Fruit fly (Drosophila melanogaster) whole organism, prepupa: ENCODE data around the gene CG33510.

Experiments used
- CG10631 ChIP-seq: fragments of 200-800 bp; sonication (Bioruptor generic); optimal IDR thresholded peaks from 2 replicates; lab custom pipeline; 2016; ENCODE audit warnings: missing biosample characterization, missing genetic modification characterization
- CG10669 ChIP-seq: fragments of 200-800 bp; sonication (Bioruptor generic); optimal IDR thresholded peaks from 3 replicates; lab custom pipeline; 2018; ENCODE audit warnings: missing biosample characterization, mild to moderate bottlenecking, missing genetic modification characterization, moderate library complexity
- CG11294 ChIP-seq: fragments of 200-800 bp; sonication (Bioruptor generic); IDR thresholded peaks from 2 replicates; pipeline ENCODE4 v1.3.6; 2022; ENCODE audit warnings: missing biosample characterization, missing genetic modification characterization
- CG11762 ChIP-seq: fragments of 200-800 bp; sonication (Bioruptor generic); optimal IDR thresholded peaks from 3 replicates; lab custom pipeline; 2016; ENCODE audit warnings: missing biosample characterization, missing genetic modification characterization; ENCODE audit not compliant: insufficient read depth
- CG15336 ChIP-seq: fragments of 200-800 bp; sonication (Bioruptor generic); IDR thresholded peaks from 2 replicates; pipeline ENCODE4 v1.3.6; 2022; ENCODE audit warnings: missing biosample characterization, missing genetic modification characterization
- CG1621 ChIP-seq: fragments of 200-800 bp; sonication (Bioruptor generic); optimal IDR thresholded peaks from 3 replicates; lab custom pipeline; 2018; ENCODE audit warnings: missing biosample characterization, mild to moderate bottlenecking, missing genetic modification characterization
- CG16779 ChIP-seq: fragments of 200-800 bp; sonication (Bioruptor generic); optimal IDR thresholded peaks from 3 replicates; lab custom pipeline; 2017; ENCODE audit warnings: missing biosample characterization, mild to moderate bottlenecking, missing genetic modification characterization
- CG3032 ChIP-seq: fragments of 200-800 bp; optimal IDR thresholded peaks from 2 replicates; lab custom pipeline; 2019; ENCODE audit warnings: missing biosample characterization, mild to moderate bottlenecking, missing genetic modification characterization, moderate library complexity
- CG32006 ChIP-seq: fragments of 200-800 bp; sonication (Bioruptor generic); optimal IDR thresholded peaks from 3 replicates; lab custom pipeline; 2017; ENCODE audit warnings: missing biosample characterization, mild to moderate bottlenecking, missing genetic modification characterization
- CG34406 ChIP-seq: fragments of 200-800 bp; sonication (Bioruptor generic); optimal IDR thresholded peaks from 3 replicates; lab custom pipeline; 2016; ENCODE audit warnings: missing biosample characterization, missing genetic modification characterization
- CG3919 ChIP-seq: fragments of 200-800 bp; sonication (Bioruptor generic); optimal IDR thresholded peaks from 3 replicates; lab custom pipeline; 2016; ENCODE audit warnings: missing biosample characterization, missing genetic modification characterization
- CG6163 ChIP-seq: fragments of 200-800 bp; sonication (Bioruptor generic); IDR thresholded peaks from 3 replicates; pipeline ENCODE4 v1.3.6; 2022; ENCODE audit warnings: missing biosample characterization, missing genetic modification characterization
- CG6808 ChIP-seq: fragments of 200-800 bp; sonication (Bioruptor generic); optimal IDR thresholded peaks from 3 replicates; lab custom pipeline; 2017; ENCODE audit warnings: missing biosample characterization, missing genetic modification characterization, mild to moderate bottlenecking, moderate library complexity, missing genetic modification reagents
- CG7368 ChIP-seq: fragments of 200-800 bp; sonication (Bioruptor generic); optimal IDR thresholded peaks from 3 replicates; lab custom pipeline; 2016; ENCODE audit warnings: missing biosample characterization, missing genetic modification characterization
- CG8119 ChIP-seq: fragments of 200-800 bp; sonication (Bioruptor generic); IDR thresholded peaks from 3 replicates; pipeline ENCODE4 v1.3.6; 2022; ENCODE audit warnings: missing biosample characterization, missing genetic modification characterization
- CG8319 ChIP-seq: fragments of 200-800 bp; sonication (Bioruptor generic); optimal IDR thresholded peaks from 3 replicates; lab custom pipeline; 2016; ENCODE audit warnings: missing biosample characterization, missing genetic modification characterization
- CG8632 ChIP-seq: fragments of 200-800 bp; sonication (Bioruptor generic); optimal IDR thresholded peaks from 3 replicates; lab custom pipeline; 2016; ENCODE audit warnings: missing biosample characterization, missing genetic modification characterization
- CG9139 ChIP-seq: fragments of 200-800 bp; sonication (Bioruptor generic); optimal IDR thresholded peaks from 3 replicates; lab custom pipeline; 2017; ENCODE audit warnings: missing biosample characterization, mild to moderate bottlenecking, missing genetic modification characterization
- Eip75B ChIP-seq: fragments of 200-800 bp; sonication (Bioruptor generic); optimal IDR thresholded peaks from 3 replicates; lab custom pipeline; 2016; ENCODE audit warnings: missing biosample characterization, missing genetic modification characterization
- Eip78C ChIP-seq: fragments of 200-800 bp; sonication (Bioruptor generic); peaks from one replicate; lab custom pipeline; 2016; ENCODE audit warnings: missing biosample characterization, missing genetic modification characterization
- Eip93F ChIP-seq: fragments of 200-800 bp; sonication (Bioruptor generic); optimal IDR thresholded peaks from 2 replicates; lab custom pipeline; 2016; ENCODE audit warnings: missing biosample characterization, mild to moderate bottlenecking, missing genetic modification characterization
- Ets21C ChIP-seq: fragments of 200-800 bp; sonication (Bioruptor generic); optimal IDR thresholded peaks from 3 replicates; lab custom pipeline; 2016; ENCODE audit warnings: missing biosample characterization, missing genetic modification characterization
- Gug ChIP-seq: fragments of 200-800 bp; sonication (Bioruptor generic); IDR thresholded peaks from 2 replicates; pipeline ENCODE4 v1.3.6; 2022; ENCODE audit warnings: missing biosample characterization, missing genetic modification characterization
- Hr39 ChIP-seq: fragments of 200-800 bp; sonication (Bioruptor generic); optimal IDR thresholded peaks from 2 replicates; lab custom pipeline; 2016; ENCODE audit warnings: missing biosample characterization, missing genetic modification characterization
- Hr4 ChIP-seq: fragments of 200-800 bp; sonication (Bioruptor generic); optimal IDR thresholded peaks from 3 replicates; lab custom pipeline; 2016; ENCODE audit warnings: missing biosample characterization, missing genetic modification characterization
- Met ChIP-seq: fragments of 200-800 bp; sonication (Bioruptor generic); optimal IDR thresholded peaks from 3 replicates; lab custom pipeline; 2016; ENCODE audit warnings: missing biosample characterization, missing genetic modification characterization
- OdsH ChIP-seq: fragments of 200-800 bp; sonication (Bioruptor generic); optimal IDR thresholded peaks from 3 replicates; lab custom pipeline; 2016; ENCODE audit warnings: missing biosample characterization, missing genetic modification characterization
- Smox ChIP-seq: fragments of 200-800 bp; sonication (Bioruptor generic); optimal IDR thresholded peaks from 3 replicates; lab custom pipeline; 2016; ENCODE audit warnings: missing biosample characterization, missing genetic modification characterization
- Sox102F ChIP-seq: fragments of 200-800 bp; sonication (Bioruptor generic); optimal IDR thresholded peaks from 2 replicates; lab custom pipeline; 2016; ENCODE audit warnings: missing biosample characterization, mild to moderate bottlenecking, missing genetic modification characterization
- Sox14 ChIP-seq: fragments of 200-800 bp; sonication (Bioruptor generic); optimal IDR thresholded peaks from 3 replicates; lab custom pipeline; 2016; ENCODE audit warnings: missing biosample characterization, missing genetic modification characterization
- Sox15 ChIP-seq: fragments of 200-800 bp; sonication (Bioruptor generic); optimal IDR thresholded peaks from 3 replicates; lab custom pipeline; 2016; ENCODE audit warnings: missing biosample characterization, missing genetic modification characterization
- achi ChIP-seq: fragments of 200-800 bp; sonication (Bioruptor generic); optimal IDR thresholded peaks from 3 replicates; lab custom pipeline; 2016; ENCODE audit warnings: missing biosample characterization, missing genetic modification characterization
- dac ChIP-seq: fragments of 200-800 bp; sonication (Bioruptor generic); optimal IDR thresholded peaks from 2 replicates; lab custom pipeline; 2017; ENCODE audit warnings: missing biosample characterization, mild to moderate bottlenecking, missing genetic modification characterization
- dsx ChIP-seq: fragments of 200-800 bp; optimal IDR thresholded peaks from 3 replicates; lab custom pipeline; 2019; ENCODE audit warnings: missing biosample characterization, mild to moderate bottlenecking, missing genetic modification characterization, moderate library complexity; ENCODE audit not compliant: poor library complexity, severe bottlenecking
- esn ChIP-seq: fragments of 200-800 bp; sonication (Bioruptor generic); optimal IDR thresholded peaks from 2 replicates; lab custom pipeline; 2016; ENCODE audit warnings: missing biosample characterization, mild to moderate bottlenecking, missing genetic modification characterization, moderate library complexity
- fd59A ChIP-seq: fragments of 200-800 bp; sonication (Bioruptor generic); optimal IDR thresholded peaks from 2 replicates; lab custom pipeline; 2017; ENCODE audit warnings: missing biosample characterization, mild to moderate bottlenecking, missing genetic modification characterization, missing genetic modification reagents
- fd85E ChIP-seq: fragments of 200-800 bp; sonication (Bioruptor generic); optimal IDR thresholded peaks from 3 replicates; lab custom pipeline; 2016; ENCODE audit warnings: missing biosample characterization, missing genetic modification characterization
- fkh ChIP-seq: fragments of 200-800 bp; sonication (Bioruptor generic); optimal IDR thresholded peaks from 3 replicates; lab custom pipeline; 2017; ENCODE audit warnings: missing biosample characterization, mild to moderate bottlenecking, missing genetic modification characterization, moderate library complexity
- lz ChIP-seq: fragments of 200-800 bp; sonication (Bioruptor generic); optimal IDR thresholded peaks from 3 replicates; lab custom pipeline; 2016; ENCODE audit warnings: missing biosample characterization, missing genetic modification characterization
- net ChIP-seq: fragments of 200-800 bp; sonication (Bioruptor generic); optimal IDR thresholded peaks from 3 replicates; lab custom pipeline; 2016; ENCODE audit warnings: missing biosample characterization, missing genetic modification characterization
- pdm3 ChIP-seq: fragments of 200-800 bp; sonication (Bioruptor generic); optimal IDR thresholded peaks from 3 replicates; lab custom pipeline; 2016; ENCODE audit warnings: missing biosample characterization, missing genetic modification characterization
- salr ChIP-seq, 2 experiments: fragments of 200-800 bp; sonication (Bioruptor generic); optimal IDR thresholded peaks; 3 replicates each; lab custom pipeline; 2016 to 2018; ENCODE audit warnings: missing biosample characterization in 2 of 2, missing genetic modification characterization in 2 of 2, mild to moderate bottlenecking in 1 of 2
- spab ChIP-seq: fragments of 200-800 bp; sonication (Bioruptor generic); optimal IDR thresholded peaks from 2 replicates; lab custom pipeline; 2017; ENCODE audit warnings: missing biosample characterization, mild to moderate bottlenecking, missing genetic modification characterization, missing genetic modification reagents
- ss ChIP-seq, 2 experiments: fragments of 200-800 bp; sonication (Bioruptor generic); optimal IDR thresholded peaks; 2 replicates in 1 of 2; 3 replicates in 1 of 2; lab custom pipeline; 2017 to 2018; ENCODE audit warnings: mild to moderate bottlenecking in 2 of 2, missing biosample characterization in 2 of 2, missing genetic modification characterization in 2 of 2, moderate library complexity in 1 of 2
- svp ChIP-seq: fragments of 200-800 bp; sonication (Bioruptor generic); peaks from one replicate; lab custom pipeline; 2016; ENCODE audit warnings: missing biosample characterization, missing genetic modification characterization
- topi ChIP-seq: fragments of 200-800 bp; sonication (Bioruptor generic); optimal IDR thresholded peaks from 3 replicates; lab custom pipeline; 2016; ENCODE audit warnings: missing biosample characterization, missing genetic modification characterization

The CG33510 gene

DNA sequence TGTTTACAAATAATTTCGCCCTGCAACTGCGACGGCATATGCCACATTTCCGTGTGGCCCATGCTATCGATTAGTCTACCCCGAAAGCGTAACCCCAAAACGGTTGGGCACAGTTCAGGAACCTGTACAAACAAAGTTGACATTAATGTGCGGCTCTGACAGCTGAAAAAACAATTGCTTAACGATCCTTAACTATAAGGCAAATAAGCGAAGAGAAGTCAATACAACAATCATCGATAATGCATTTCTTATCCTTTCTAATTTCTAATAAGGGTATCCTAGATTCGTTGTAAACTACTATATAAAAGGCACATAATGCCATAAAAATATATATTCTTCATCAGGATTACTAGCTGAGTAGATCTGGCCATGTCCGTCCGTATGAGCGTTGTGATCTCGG lies 27.7 kb upstream of the CG33510 start:
- no peak for TF ChIP-seq Smox (GFP tag; lab: Kevin White, UChicago)
- TF ChIP-seq CG11762 (GFP tag; lab: Kevin White, UChicago) = no peak
- peak; percentile 24 for TF ChIP-seq fkh

DNA sequence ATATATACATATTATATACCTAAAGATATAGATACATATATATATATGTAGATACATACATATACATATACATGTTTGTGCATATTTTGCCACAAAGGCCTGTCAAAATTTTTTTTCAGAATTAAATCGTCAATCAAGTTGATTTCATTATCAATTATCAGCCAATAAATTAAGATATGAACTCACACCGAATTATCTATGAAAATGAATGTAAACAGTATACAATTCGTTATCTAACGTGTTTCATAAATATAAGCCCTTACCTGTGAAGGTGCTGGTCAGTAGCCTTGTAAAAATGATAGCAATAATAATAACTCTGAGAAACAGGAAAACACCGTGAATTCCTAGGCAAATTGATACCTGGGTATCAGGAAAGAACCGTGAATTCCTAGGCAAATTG lies 25.6 kb upstream of the CG33510 start:
- TF ChIP-seq salr (GFP tag; optimal IDR thresholded peaks at IDR 0.05; lab: Kevin White, UChicago) = no peak
- no peak for TF ChIP-seq CG10669 (GFP tag; lab: Kevin White, UChicago)
- no peak for TF ChIP-seq achi (GFP tag; lab: Kevin White, UChicago)
- TF ChIP-seq net (GFP tag; lab: Kevin White, UChicago) = no peak
- TF ChIP-seq CG34406 (GFP tag; lab: Kevin White, UChicago) = no peak
- TF ChIP-seq pdm3 (GFP tag; lab: Kevin White, UChicago) = no peak
- TF ChIP-seq fd85E (GFP tag; lab: Kevin White, UChicago) = no peak
- TF ChIP-seq lz (GFP tag; lab: Kevin White, UChicago) = no peak
- TF ChIP-seq Sox14 = no peak
- no peak for TF ChIP-seq topi
- no peak for TF ChIP-seq CG6808 (GFP tag; lab: Kevin White, UChicago)
- TF ChIP-seq CG10631 (GFP tag; lab: Kevin White, UChicago) = no peak
- no peak for TF ChIP-seq CG8632 (GFP tag; lab: Kevin White, UChicago)
- TF ChIP-seq Sox102F = no peak
- no peak for TF ChIP-seq Hr4 (GFP tag; lab: Kevin White, UChicago)
- no peak for TF ChIP-seq CG32006 (GFP tag; lab: Kevin White, UChicago)
- no peak for TF ChIP-seq Eip93F (GFP tag; lab: Kevin White, UChicago)
- no peak for TF ChIP-seq Sox15 (GFP tag; lab: Kevin White, UChicago)
- no peak for TF ChIP-seq fd59A (GFP tag; lab: Kevin White, UChicago)

DNA sequence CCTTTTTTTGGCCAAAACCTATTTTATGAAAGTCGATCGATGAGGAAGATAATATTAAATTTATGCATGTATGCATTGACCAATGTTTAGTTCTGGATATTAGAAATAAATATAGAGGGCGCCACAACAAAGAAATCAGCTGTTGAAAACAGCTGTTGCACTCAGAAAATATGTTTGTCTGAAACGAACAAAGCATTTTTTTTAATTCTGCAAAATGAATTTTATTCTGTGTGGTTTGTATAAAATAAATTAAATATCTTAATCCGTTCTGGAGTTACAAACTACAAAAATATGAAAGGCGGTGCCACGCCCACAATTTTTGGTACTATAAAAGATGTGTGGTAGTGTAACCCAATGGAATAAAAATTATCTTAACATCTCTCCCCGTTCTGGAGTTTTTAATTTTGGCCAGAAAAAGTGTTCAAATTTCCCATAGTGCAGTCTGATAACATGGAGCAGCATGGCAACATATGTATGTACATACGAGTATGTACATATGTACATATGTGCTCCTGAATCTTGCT lies 24.7 kb upstream of the CG33510 start:
- TF ChIP-seq CG8319 (GFP tag; lab: Kevin White, UChicago) (no peak), CG15336 (GFP tag; lab: Robert Waterston, UW) (no peak), OdsH (peak; percentile 57), spab (GFP tag; lab: Kevin White, UChicago) (no peak), Hr39 (GFP tag; lab: Kevin White, UChicago) (peak; percentile 30), Sox14 (peak; percentile 72), esn (GFP tag; lab: Kevin White, UChicago) (peak; percentile 54), CG8119 (GFP tag; lab: Robert Waterston, UW) (no peak; the same call in 2 of the 3 replicates), CG32006 (GFP tag; lab: Kevin White, UChicago) (no peak), fkh (peak; percentile 15), pdm3 (GFP tag; lab: Kevin White, UChicago) (peak; percentile 49), Gug (no peak), svp (GFP tag; lab: Kevin White, UChicago) (peak; percentile 80), salr (GFP tag; optimal IDR thresholded peaks at IDR 0.05; lab: Kevin White, UChicago) (peak in 1 of 2 experiments; percentile 18), fd59A (GFP tag; lab: Kevin White, UChicago) (peak; percentile 49), Eip78C (GFP tag; lab: Kevin White, UChicago) (peak; percentile 91), Smox (GFP tag; lab: Kevin White, UChicago) (peak; percentile 34), Met (GFP tag; lab: Kevin White, UChicago) (peak; percentile 45), topi (peak; percentile 63), fd85E (GFP tag; lab: Kevin White, UChicago) (no peak), CG11762 (GFP tag; lab: Kevin White, UChicago) (no peak), CG10669 (GFP tag; lab: Kevin White, UChicago) (peak; percentile 19), Ets21C (GFP tag; lab: Kevin White, UChicago) (peak; percentile 17), CG9139 (GFP tag; lab: Kevin White, UChicago) (no peak), dsx (GFP tag; lab: Kevin White, UChicago) (no peak), Eip75B (peak; percentile 53), Hr4 (GFP tag; lab: Kevin White, UChicago) (peak; percentile 67), CG11294 (GFP tag; lab: Robert Waterston, UW) (peak; percentile 14; the same call in 1 of the 2 replicates), dac (GFP tag; lab: Kevin White, UChicago) (no peak), ss (GFP tag; optimal IDR thresholded peaks at IDR 0.05; lab: Kevin White, UChicago) (no peak), CG7368 (GFP tag; lab: Kevin White, UChicago) (no peak), CG3032 (no peak), Sox102F (peak; percentile 61), CG1621 (tag; lab: Kevin White, UChicago) (no peak), CG6163 (no peak), CG3919 (GFP tag; lab: Kevin White, UChicago) (no peak), CG16779 (no peak)
